Worm (Caenorhabditis elegans) whole organism, L1 larva: Measurements from ENCODE around the gene C33D3.3.

Experiments used
- ama-1 ChIP-seq: fragments of 150-350 bp; optimal IDR thresholded peaks from 2 replicates; lab custom pipeline; 2014
- blmp-1 ChIP-seq: fragments of 150-350 bp; optimal IDR thresholded peaks from 2 replicates; lab custom pipeline; 2014; ENCODE audit warnings: missing biosample characterization, missing genetic modification characterization
- ceh-82 ChIP-seq, 3 experiments: fragments of 150-350 bp in 1 of 3; sonication (generic microtip) in 2 of 3; optimal IDR thresholded peaks; 2 replicates each; lab custom pipeline; 2014 to 2017; ENCODE audit warnings: missing biosample characterization in 3 of 3, missing genetic modification characterization in 3 of 3
- ceh-88 ChIP-seq: fragments of 200-800 bp; sonication (Bioruptor generic); IDR thresholded peaks from 2 replicates; pipeline ENCODE4 v1.3.6; 2022; ENCODE audit warnings: missing genetic modification characterization, missing compliant biosample characterization
- ceh-90 ChIP-seq: sonication (generic microtip); optimal IDR thresholded peaks from 2 replicates; lab custom pipeline; 2016; ENCODE audit warnings: missing genetic modification characterization, missing compliant biosample characterization
- ces-1 ChIP-seq: fragments of 150-350 bp; optimal IDR thresholded peaks from 2 replicates; lab custom pipeline; 2014; ENCODE audit warnings: missing biosample characterization, missing genetic modification reagents, missing genetic modification characterization
- efl-1 ChIP-seq, 4 experiments: fragments of 150-350 bp; optimal IDR thresholded peaks in 3 of 4; peaks in 1 of 4; 1 replicate in 1 of 4; 2 replicates in 3 of 4; lab custom pipeline; 2014; ENCODE audit warnings: missing biosample characterization in 2 of 4, missing genetic modification characterization in 2 of 4, missing genetic modification reagents in 2 of 4
- elt-2 ChIP-seq: sonication (generic microtip); optimal IDR thresholded peaks from 2 replicates; lab custom pipeline; 2016; ENCODE audit warnings: missing genetic modification characterization, mild to moderate bottlenecking, inconsistent platforms, missing compliant biosample characterization, missing genetic modification reagents
- elt-3 ChIP-seq, 6 experiments: fragments of 150-350 bp in 1 of 6; sonication (generic microtip); optimal IDR thresholded peaks; 2 replicates each; lab custom pipeline; 2017 to 2018; ENCODE audit warnings: missing biosample characterization in 6 of 6, missing genetic modification characterization in 6 of 6, inconsistent platforms in 1 of 6
- fkh-10 ChIP-seq: sonication (generic microtip); optimal IDR thresholded peaks from 2 replicates; lab custom pipeline; 2017; ENCODE audit warnings: missing biosample characterization, missing genetic modification reagents, missing genetic modification characterization
- fkh-8 ChIP-seq: sonication (generic microtip); optimal IDR thresholded peaks from 2 replicates; lab custom pipeline; 2016; ENCODE audit warnings: mild to moderate bottlenecking, missing genetic modification characterization, missing compliant biosample characterization
- grh-1 ChIP-seq: fragments of 200-800 bp; sonication (Bioruptor generic); IDR thresholded peaks from 2 replicates; pipeline ENCODE4 v1.3.6; 2022; ENCODE audit warnings: missing genetic modification reagents, missing genetic modification characterization, missing compliant biosample characterization
- hlh-17 ChIP-seq: fragments of 200-800 bp; sonication (Bioruptor generic); optimal IDR thresholded peaks from 2 replicates; lab custom pipeline; 2018; ENCODE audit warnings: missing genetic modification characterization, mild to moderate bottlenecking, missing compliant biosample characterization, moderate library complexity, borderline replicate concordance
- lin-13 ChIP-seq: fragments of 150-350 bp; optimal IDR thresholded peaks from 2 replicates; lab custom pipeline; 2014; ENCODE audit warnings: missing biosample characterization, missing genetic modification reagents, missing genetic modification characterization
- lin-14 ChIP-seq: fragments of 200-800 bp; sonication (Bioruptor generic); optimal IDR thresholded peaks from 2 replicates; lab custom pipeline; 2018; ENCODE audit warnings: mild to moderate bottlenecking, missing genetic modification characterization, moderate library complexity, missing compliant biosample characterization
- lin-35 ChIP-seq, 2 experiments: fragments of 150-350 bp; optimal IDR thresholded peaks; 2 replicates each; lab custom pipeline; 2014; ENCODE audit warnings: missing biosample characterization in 2 of 2, missing genetic modification characterization in 2 of 2, missing genetic modification reagents in 2 of 2
- lsy-2 ChIP-seq, 2 experiments: fragments of 150-350 bp; optimal IDR thresholded peaks; 2 replicates each; lab custom pipeline; 2014; ENCODE audit warnings: missing biosample characterization in 2 of 2, missing genetic modification characterization in 2 of 2
- nhr-47 ChIP-seq: sonication (generic microtip); optimal IDR thresholded peaks from 2 replicates; lab custom pipeline; 2016; ENCODE audit warnings: mild to moderate bottlenecking, missing genetic modification characterization, moderate library complexity, missing compliant biosample characterization
- pqm-1 ChIP-seq: sonication (generic microtip); optimal IDR thresholded peaks from 3 replicates; lab custom pipeline; 2017; ENCODE audit warnings: missing biosample characterization, missing genetic modification characterization
- skn-1 ChIP-seq: fragments of 150-350 bp; optimal IDR thresholded peaks from 2 replicates; lab custom pipeline; 2014; ENCODE audit warnings: missing biosample characterization, missing genetic modification characterization
- snu-23 ChIP-seq: sonication (generic microtip); optimal IDR thresholded peaks from 2 replicates; lab custom pipeline; 2016; ENCODE audit warnings: missing genetic modification characterization, missing compliant biosample characterization
- sup-37 ChIP-seq: fragments of 200-800 bp; sonication (Bioruptor generic); optimal IDR thresholded peaks from 2 replicates; lab custom pipeline; 2018; ENCODE audit warnings: mild to moderate bottlenecking, missing genetic modification characterization, missing compliant biosample characterization
- unc-130 ChIP-seq: fragments of 150-350 bp; optimal IDR thresholded peaks from 2 replicates; lab custom pipeline; 2017; ENCODE audit warnings: missing biosample characterization, missing genetic modification characterization, inconsistent platforms
- unc-98 ChIP-seq: fragments of 200-800 bp; sonication (Bioruptor generic); IDR thresholded peaks from 2 replicates; pipeline ENCODE4 v1.3.6; 2022; ENCODE audit warnings: missing genetic modification characterization, missing compliant biosample characterization
- vab-15 ChIP-seq: sonication (generic microtip); optimal IDR thresholded peaks from 2 replicates; lab custom pipeline; 2017; ENCODE audit warnings: missing genotype, mild to moderate bottlenecking, missing genetic modification characterization, missing compliant biosample characterization

C33D3.3 gene

ce11 chrX:10482272-10482671 is 2.9 kb upstream of the C33D3.3 start:
- TF ChIP-seq efl-1 (optimal IDR thresholded peaks at IDR 0.05; lab: Kevin White, UChicago) (no peak), efl-1 (GFP tag; optimal IDR thresholded peaks at IDR 0.05 in 1 of 2; lab: Kevin White, UChicago) (peak in 1 of 2 experiments; percentile 50), ceh-82 (tag; optimal IDR thresholded peaks at IDR 0.05; lab: Kevin White, UChicago) (no peak)

- no peak for TF ChIP-seq lin-13 (GFP tag; lab: Kevin White, UChicago)
- TF ChIP-seq unc-130 (tag; lab: Kevin White, UChicago) = no peak
- TF ChIP-seq elt-3 (tag; optimal IDR thresholded peaks at IDR 0.05; lab: Kevin White, UChicago) = no peak
These were observed 3.6 kb downstream of the C33D3.3 start, which contains the start of gene C33D3.4 for ce11 chrX:10488763-10489162. Gene C33D3.4, plus strand, starts transcription at chrX:10489063.

DNA sequence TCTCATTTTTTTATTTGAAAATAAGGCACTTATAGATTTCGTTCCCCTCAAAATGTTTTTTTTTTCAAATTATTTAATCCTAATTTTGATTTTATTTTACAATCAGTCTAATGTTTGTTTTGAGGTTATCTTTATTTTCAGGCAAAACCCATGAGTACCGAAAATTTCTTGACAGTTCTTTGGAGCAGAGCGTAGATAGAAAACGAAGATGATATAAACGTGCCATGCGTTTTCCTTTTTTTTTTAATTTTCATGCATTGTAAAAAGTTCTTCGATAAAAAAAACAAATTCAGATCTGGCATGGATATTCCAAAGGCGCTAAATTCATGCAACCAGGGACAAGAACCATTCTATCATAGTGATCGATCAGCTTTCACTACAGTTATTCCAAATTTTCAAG is 5.9 kb downstream of the C33D3.3 start, which contains the start of gene C33D3.5:
TSS of gene C33D3.5 (plus strand) at position 301 of the 400 bp plus-strand sequence.
- no peak for TF ChIP-seq efl-1 (optimal IDR thresholded peaks at IDR 0.05; lab: Kevin White, UChicago)
- TF ChIP-seq efl-1 (GFP tag; optimal IDR thresholded peaks at IDR 0.05 in 1 of 2; lab: Kevin White, UChicago) = peak in 1 of 2 experiments; percentile 41
- TF ChIP-seq unc-98 (GFP tag; lab: Robert Waterston, UW) = no peak
- TF ChIP-seq, all 84 proteins: peak for 1

DNA sequence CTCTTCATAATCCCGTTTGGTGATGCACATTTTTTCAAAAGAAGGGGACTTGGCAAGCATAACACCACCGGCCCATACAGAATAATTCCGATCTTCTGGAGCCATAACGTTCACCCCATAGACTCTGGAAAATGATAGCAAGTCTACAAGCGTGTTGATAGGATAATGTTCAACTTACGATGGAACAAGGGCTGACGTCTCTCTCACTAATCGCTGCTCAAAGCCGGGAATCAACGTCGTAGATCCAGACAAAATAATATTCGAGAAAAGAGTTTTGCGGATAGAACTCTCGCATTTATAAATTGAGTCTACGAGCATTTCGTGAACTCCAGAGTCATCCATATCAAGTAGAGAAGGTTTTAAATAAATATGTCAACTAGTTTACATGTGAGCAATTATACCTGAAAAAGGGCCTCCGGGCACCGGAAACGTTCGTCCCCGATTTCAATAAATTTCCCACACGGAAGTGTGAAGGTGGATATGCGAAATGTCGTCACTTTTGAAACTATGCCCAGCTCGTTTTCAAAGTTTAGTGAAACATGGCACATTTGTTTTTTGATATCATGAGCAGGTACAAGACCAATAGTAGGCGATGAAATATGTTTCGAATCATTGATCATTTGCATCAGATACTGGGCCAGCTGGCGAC is 6.8 kb downstream of the C33D3.3 start:
- TF ChIP-seq ces-1 (GFP tag; lab: Kevin White, UChicago) = no peak
- TF ChIP-seq grh-1 (GFP tag; lab: Robert Waterston, UW) = no peak
- no peak for TF ChIP-seq elt-3 (tag; optimal IDR thresholded peaks at IDR 0.05; lab: Kevin White, UChicago)
- TF ChIP-seq lin-35 (GFP tag; optimal IDR thresholded peaks at IDR 0.05; lab: Kevin White, UChicago) = no peak
- no peak for TF ChIP-seq vab-15 (tag; lab: Kevin White, UChicago)
- TF ChIP-seq ceh-88 (GFP tag; lab: Robert Waterston, UW) = no peak
- TF ChIP-seq skn-1 (tag; lab: Kevin White, UChicago) = no peak
- no peak for TF ChIP-seq pqm-1 (tag; lab: Kevin White, UChicago)

- TF ChIP-seq sup-37 (GFP tag; lab: Kevin White, UChicago) = no peak
- TF ChIP-seq ceh-90 = no peak
- TF ChIP-seq hlh-17 = no peak
- TF ChIP-seq ama-1 (lab: Kevin White, UChicago) = no peak
- TF ChIP-seq blmp-1 (tag; lab: Kevin White, UChicago) = no peak
- no peak for TF ChIP-seq pqm-1 (tag; lab: Kevin White, UChicago)
- no peak for TF ChIP-seq elt-2
- TF ChIP-seq ces-1 (GFP tag; lab: Kevin White, UChicago) = no peak
- no peak for TF ChIP-seq nhr-47 (tag; lab: Kevin White, UChicago)
- no peak for TF ChIP-seq fkh-8 (tag; lab: Kevin White, UChicago)
- no peak for TF ChIP-seq lin-35 (GFP tag; optimal IDR thresholded peaks at IDR 0.05; lab: Kevin White, UChicago)
- no peak for TF ChIP-seq unc-98 (GFP tag; lab: Robert Waterston, UW)
- no peak for TF ChIP-seq elt-3 (tag; optimal IDR thresholded peaks at IDR 0.05; lab: Kevin White, UChicago)
These were observed 14.4 kb downstream of the C33D3.3 start, which contains the start of gene vab-3 for ce11 chrX:10499590-10499989. Gene vab-3, plus strand, starts transcription at chrX:10499890.

ce11 chrX:10503393-10503792 is 18.2 kb downstream of the C33D3.3 start:
- TF ChIP-seq snu-23 = no peak
- no peak for TF ChIP-seq fkh-10 (GFP tag; lab: Kevin White, UChicago)

DNA sequence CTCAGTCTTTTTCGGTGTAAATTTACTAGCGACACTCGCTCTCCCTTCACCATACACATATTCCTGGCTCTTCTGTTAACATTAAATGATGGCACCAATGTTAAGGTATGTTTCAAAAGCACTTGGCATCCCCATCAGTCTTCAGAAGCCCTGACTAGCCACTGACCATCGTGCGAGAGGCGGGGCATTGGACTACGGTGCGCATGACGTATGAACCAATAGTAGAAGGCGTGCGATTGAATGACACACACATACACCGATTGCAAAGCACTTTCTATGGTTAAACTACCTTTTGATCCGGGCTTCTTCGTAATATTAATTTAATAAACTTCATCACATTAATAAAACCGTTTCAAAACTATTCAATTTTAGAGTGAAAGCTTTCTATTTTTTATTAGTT is 20.0 kb downstream of the C33D3.3 start:
- TF ChIP-seq lin-14 (no peak), lsy-2 (tag; optimal IDR thresholded peaks at IDR 0.05; lab: Kevin White, UChicago) (peak in 1 of 2 experiments; percentile 50)
- TF ChIP-seq, all 84 proteins: peak for 1
